Fruit fly (Drosophila melanogaster): ENCODE results near the gene ImpE1.

DNA sequence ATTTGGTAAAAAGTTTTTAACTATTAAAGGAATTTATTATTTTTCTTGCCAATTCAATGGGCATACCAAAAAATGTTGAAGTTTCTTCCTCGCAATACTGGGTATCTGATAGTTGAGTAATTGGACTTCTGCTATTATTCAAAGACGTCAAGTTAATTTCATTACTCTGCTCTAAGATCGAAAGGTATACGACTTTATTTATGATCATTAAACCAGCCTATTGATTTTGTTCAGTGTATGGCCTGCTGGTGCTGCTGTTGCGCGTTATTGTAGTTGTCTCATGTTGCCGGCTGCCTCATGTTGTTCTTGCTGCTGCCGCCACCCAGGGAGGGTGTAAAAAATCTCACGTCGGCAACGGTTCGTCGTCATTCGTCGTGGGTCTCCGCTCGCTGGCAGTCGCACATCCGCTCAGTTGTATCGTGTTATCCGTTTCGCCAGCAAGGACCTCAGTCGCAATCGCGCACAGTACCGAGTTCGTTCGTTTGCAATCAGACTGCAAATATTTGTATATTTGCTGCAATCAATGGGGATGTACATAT lies 23.5 kb downstream of the ImpE1 start, which contains the start of gene CG7120:
- TF ChIP-seq CG8478 (optimal IDR thresholded peaks at IDR 0.05) (no peak), CTCF (optimal IDR thresholded peaks at IDR 0.05) (no peak)
